Fruit fly (Drosophila melanogaster) whole organism, embryonic: ENCODE measurements around the gene Glyat.
A peak's percentile ranks its signal among the peaks of the same experiment; 100 is the strongest.

Experiments used
- Aef1 ChIP-seq: fragments of 200-800 bp; sonication (Bioruptor generic); IDR thresholded peaks from 3 replicates; pipeline ENCODE4 v1.3.6; 2022; ENCODE audit warnings: missing biosample characterization, missing genetic modification characterization
- CG10147 ChIP-seq: fragments of 200-800 bp; sonication (Bioruptor generic); optimal IDR thresholded peaks from 2 replicates; lab custom pipeline; 2019; ENCODE audit warnings: missing biosample characterization, mild to moderate bottlenecking, missing genetic modification characterization, moderate library complexity
- CG1024 ChIP-seq: fragments of 200-800 bp; sonication (Bioruptor generic); IDR thresholded peaks from 2 replicates; pipeline ENCODE4 v1.3.6; 2022; ENCODE audit warnings: missing biosample characterization, missing genetic modification characterization
- CG10565 ChIP-seq: fragments of 200-800 bp; sonication (Bioruptor generic); optimal IDR thresholded peaks from 3 replicates; lab custom pipeline; 2016; ENCODE audit warnings: missing biosample characterization, mild to moderate bottlenecking, missing genetic modification characterization
- CG12659 ChIP-seq: fragments of 200-800 bp; sonication (Bioruptor generic); optimal IDR thresholded peaks from 3 replicates; lab custom pipeline; 2017; ENCODE audit warnings: mild to moderate bottlenecking, missing biosample characterization, missing genetic modification reagents, missing genetic modification characterization
- CG13296 ChIP-seq: fragments of 200-800 bp; sonication (Bioruptor generic); optimal IDR thresholded peaks from 3 replicates; lab custom pipeline; 2018; ENCODE audit warnings: missing biosample characterization, mild to moderate bottlenecking, missing genetic modification characterization
- CG13775 ChIP-seq: fragments of 200-800 bp; sonication (Bioruptor generic); optimal IDR thresholded peaks from 3 replicates; lab custom pipeline; 2017; ENCODE audit warnings: missing biosample characterization, mild to moderate bottlenecking, missing genetic modification characterization
- CG14710 ChIP-seq: fragments of 200-800 bp; sonication (Bioruptor generic); optimal IDR thresholded peaks from 3 replicates; lab custom pipeline; 2019; ENCODE audit warnings: missing biosample characterization, mild to moderate bottlenecking, missing genetic modification characterization, moderate library complexity
- CG15269 ChIP-seq: fragments of 200-800 bp; sonication (Bioruptor generic); optimal IDR thresholded peaks from 2 replicates; lab custom pipeline; 2018; ENCODE audit warnings: missing biosample characterization, mild to moderate bottlenecking, missing genetic modification characterization, moderate library complexity
- CG1602 ChIP-seq: fragments of 200-800 bp; sonication (Bioruptor generic); optimal IDR thresholded peaks from 3 replicates; lab custom pipeline; 2016; ENCODE audit warnings: missing biosample characterization, missing genetic modification characterization
- CG17328 ChIP-seq: fragments of 200-800 bp; sonication (Bioruptor generic); IDR thresholded peaks from 2 replicates; pipeline ENCODE4 v1.3.6; 2022; ENCODE audit warnings: missing biosample characterization, missing genetic modification characterization
- CG1792 ChIP-seq: fragments of 200-800 bp; sonication (Bioruptor generic); optimal IDR thresholded peaks from 2 replicates; lab custom pipeline; 2016; ENCODE audit warnings: missing biosample characterization, missing genetic modification characterization
- CG2120 ChIP-seq: fragments of 200-800 bp; sonication (Bioruptor generic); optimal IDR thresholded peaks from 3 replicates; lab custom pipeline; 2016; ENCODE audit warnings: missing biosample characterization, missing genetic modification characterization
- CG32772 ChIP-seq: fragments of 200-800 bp; sonication (Bioruptor generic); IDR thresholded peaks from 2 replicates; pipeline ENCODE4 v1.3.6; 2022; ENCODE audit warnings: missing biosample characterization, missing genetic modification characterization
- CG3726 ChIP-seq: fragments of 200-800 bp; sonication (Bioruptor generic); IDR thresholded peaks from 3 replicates; pipeline ENCODE4, ENCODE4 v1.3.6; 2022; ENCODE audit warnings: missing biosample characterization, missing genetic modification characterization
- CG4360 ChIP-seq: fragments of 200-800 bp; sonication (Bioruptor generic); IDR thresholded peaks from 2 replicates; pipeline ENCODE4 v1.3.6; 2022; ENCODE audit warnings: missing biosample characterization, missing genetic modification characterization
- CG4854 ChIP-seq: fragments of 200-800 bp; sonication (Bioruptor generic); optimal IDR thresholded peaks from 2 replicates; lab custom pipeline; 2016; ENCODE audit warnings: missing biosample characterization, missing genetic modification characterization, inconsistent platforms
- CG6654 ChIP-seq: fragments of 200-800 bp; sonication (Bioruptor generic); optimal IDR thresholded peaks from 2 replicates; lab custom pipeline; 2017; ENCODE audit warnings: missing biosample characterization, mild to moderate bottlenecking, missing genetic modification characterization
- CG7745 ChIP-seq: fragments of 200-800 bp; sonication (Bioruptor generic); optimal IDR thresholded peaks from 2 replicates; lab custom pipeline; 2018; ENCODE audit warnings: missing biosample characterization, mild to moderate bottlenecking, missing genetic modification characterization, moderate library complexity
- CG7786 ChIP-seq: fragments of 200-800 bp; sonication (Bioruptor generic); optimal IDR thresholded peaks from 2 replicates; lab custom pipeline; 2016; ENCODE audit warnings: missing biosample characterization, missing genetic modification characterization
- CG8089 ChIP-seq: fragments of 200-800 bp; sonication (Bioruptor generic); optimal IDR thresholded peaks from 3 replicates; lab custom pipeline; 2016; ENCODE audit warnings: missing biosample characterization, missing genetic modification characterization
- CG8290 ChIP-seq, 3 experiments: fragments of 200-800 bp; sonication (Bioruptor generic); optimal IDR thresholded peaks; 2 replicates each; lab custom pipeline; 2016 to 2019; ENCODE audit warnings: missing biosample characterization in 3 of 3, missing genetic modification characterization in 3 of 3, mild to moderate bottlenecking in 2 of 3, moderate library complexity in 1 of 3
- CG8924 ChIP-seq: fragments of 200-800 bp; optimal IDR thresholded peaks from 3 replicates; lab custom pipeline; 2019; ENCODE audit warnings: missing biosample characterization, mild to moderate bottlenecking, missing genetic modification characterization, moderate library complexity
- CG9215 ChIP-seq: fragments of 200-800 bp; sonication (Bioruptor generic); IDR thresholded peaks from 2 replicates; pipeline ENCODE4 v1.3.6; 2022; ENCODE audit warnings: missing biosample characterization, missing genetic modification characterization
- CoRest ChIP-seq: fragments of 200-800 bp; sonication (Bioruptor generic); optimal IDR thresholded peaks from 3 replicates; lab custom pipeline; 2018; ENCODE audit warnings: missing biosample characterization, mild to moderate bottlenecking, missing genetic modification characterization, moderate library complexity
- D19A ChIP-seq: fragments of 200-800 bp; optimal IDR thresholded peaks from 3 replicates; lab custom pipeline; 2019; ENCODE audit warnings: missing biosample characterization, mild to moderate bottlenecking, missing genetic modification characterization, moderate library complexity
- Gug ChIP-seq: fragments of 200-800 bp; sonication (Bioruptor generic); IDR thresholded peaks from 4 replicates; pipeline ENCODE4 v1.3.6; 2022; ENCODE audit warnings: missing biosample characterization, missing genetic modification characterization
- H2.0 ChIP-seq: fragments of 200-800 bp; sonication (Bioruptor generic); IDR thresholded peaks from 2 replicates; pipeline ENCODE4 v1.3.6; 2022; ENCODE audit warnings: missing biosample characterization, missing genetic modification characterization
- HLHmδ ChIP-seq: fragments of 200-800 bp; sonication (Bioruptor generic); optimal IDR thresholded peaks from 2 replicates; lab custom pipeline; 2018; ENCODE audit warnings: missing biosample characterization, mild to moderate bottlenecking, missing genetic modification characterization, moderate library complexity
- HmgD ChIP-seq: fragments of 200-800 bp; sonication (Bioruptor generic); optimal IDR thresholded peaks from 3 replicates; lab custom pipeline; 2016; ENCODE audit warnings: missing biosample characterization, missing genetic modification characterization
- Kr ChIP-seq: fragments of 200-800 bp; sonication (Bioruptor generic); optimal IDR thresholded peaks from 2 replicates; lab custom pipeline; 2017; ENCODE audit warnings: missing biosample characterization, mild to moderate bottlenecking, missing genetic modification characterization
- NC2α ChIP-seq: fragments of 200-800 bp; sonication (Bioruptor generic); optimal IDR thresholded peaks from 2 replicates; lab custom pipeline; 2016; ENCODE audit warnings: missing biosample characterization, missing genetic modification characterization
- Oli ChIP-seq: fragments of 200-800 bp; sonication (Bioruptor generic); optimal IDR thresholded peaks from 2 replicates; lab custom pipeline; 2018; ENCODE audit warnings: missing biosample characterization, mild to moderate bottlenecking, missing genetic modification characterization, moderate library complexity
- Side ChIP-seq: fragments of 200-800 bp; sonication (Bioruptor generic); optimal IDR thresholded peaks from 2 replicates; lab custom pipeline; 2016; ENCODE audit warnings: missing biosample characterization, missing genetic modification characterization
- Ssrp ChIP-seq: fragments of 200-800 bp; sonication (Bioruptor generic); optimal IDR thresholded peaks from 2 replicates; lab custom pipeline; 2018; ENCODE audit warnings: missing biosample characterization, mild to moderate bottlenecking, missing genetic modification characterization, moderate library complexity
- Xrp1 ChIP-seq: fragments of 200-800 bp; sonication (Bioruptor generic); IDR thresholded peaks from 2 replicates; pipeline ENCODE4 v1.3.6; 2022; ENCODE audit warnings: missing biosample characterization, missing genetic modification characterization
- YL-1 ChIP-seq: fragments of 200-800 bp; sonication (Bioruptor generic); optimal IDR thresholded peaks from 3 replicates; lab custom pipeline; 2017; ENCODE audit warnings: missing biosample characterization, mild to moderate bottlenecking, missing genetic modification characterization
- ara ChIP-seq: fragments of 200-800 bp; sonication (Bioruptor generic); IDR thresholded peaks from 2 replicates; pipeline ENCODE4 v1.3.6; 2022; ENCODE audit warnings: missing biosample characterization, missing genetic modification characterization
- cg ChIP-seq: fragments of 200-800 bp; sonication (Bioruptor generic); optimal IDR thresholded peaks from 3 replicates; lab custom pipeline; 2019; ENCODE audit warnings: missing biosample characterization, mild to moderate bottlenecking, missing genetic modification characterization, moderate library complexity
- chif ChIP-seq, 2 experiments: fragments of 200-800 bp; sonication (Bioruptor generic); optimal IDR thresholded peaks; 3 replicates each; lab custom pipeline; 2016; ENCODE audit warnings: missing biosample characterization in 2 of 2, missing genetic modification characterization in 2 of 2
- crc ChIP-seq: fragments of 200-800 bp; sonication (Bioruptor generic); optimal IDR thresholded peaks from 2 replicates; lab custom pipeline; 2016; ENCODE audit warnings: missing biosample characterization, missing genetic modification characterization
- emc ChIP-seq: fragments of 200-800 bp; sonication (Bioruptor generic); optimal IDR thresholded peaks from 2 replicates; lab custom pipeline; 2016; ENCODE audit warnings: missing biosample characterization, missing genetic modification characterization
- fd102C ChIP-seq: fragments of 200-800 bp; sonication (Bioruptor generic); optimal IDR thresholded peaks from 2 replicates; lab custom pipeline; 2018; ENCODE audit warnings: missing biosample characterization, mild to moderate bottlenecking, missing genetic modification characterization, moderate library complexity
- fd64A ChIP-seq: fragments of 200-800 bp; sonication (Bioruptor generic); optimal IDR thresholded peaks from 3 replicates; lab custom pipeline; 2018; ENCODE audit warnings: missing biosample characterization, mild to moderate bottlenecking, missing genetic modification characterization
- hb ChIP-seq: fragments of 200-800 bp; sonication (Bioruptor generic); IDR thresholded peaks from 3 replicates; pipeline ENCODE4 v1.3.6; 2022; ENCODE audit warnings: missing biosample characterization, missing genetic modification characterization; ENCODE audit not compliant: partially characterized antibody
- ind ChIP-seq: fragments of 200-800 bp; sonication (Bioruptor generic); optimal IDR thresholded peaks from 3 replicates; lab custom pipeline; 2016; ENCODE audit warnings: missing biosample characterization, missing genetic modification characterization
- p53 ChIP-seq: fragments of 200-800 bp; sonication (Bioruptor generic); optimal IDR thresholded peaks from 2 replicates; lab custom pipeline; 2016; ENCODE audit warnings: missing biosample characterization, missing genetic modification characterization
- peb ChIP-seq: fragments of 200-800 bp; sonication (Bioruptor generic); IDR thresholded peaks from 2 replicates; pipeline ENCODE4 v1.3.6; 2022; ENCODE audit warnings: missing biosample characterization, missing genetic modification characterization
- sima ChIP-seq: fragments of 200-800 bp; sonication (Bioruptor generic); optimal IDR thresholded peaks from 2 replicates; lab custom pipeline; 2016; ENCODE audit warnings: missing biosample characterization, missing genetic modification characterization
- sna ChIP-seq: fragments of 200-800 bp; sonication (Bioruptor generic); IDR thresholded peaks from 2 replicates; pipeline ENCODE4 v1.3.6; 2022; ENCODE audit warnings: missing biosample characterization, missing genetic modification characterization; ENCODE audit not compliant: partially characterized antibody
- vnd ChIP-seq: fragments of 200-800 bp; sonication (Bioruptor generic); IDR thresholded peaks from 3 replicates; pipeline ENCODE4 v1.3.6; 2022; ENCODE audit warnings: missing biosample characterization, missing genetic modification characterization; ENCODE audit not compliant: partially characterized antibody

Glyat gene

DNA sequence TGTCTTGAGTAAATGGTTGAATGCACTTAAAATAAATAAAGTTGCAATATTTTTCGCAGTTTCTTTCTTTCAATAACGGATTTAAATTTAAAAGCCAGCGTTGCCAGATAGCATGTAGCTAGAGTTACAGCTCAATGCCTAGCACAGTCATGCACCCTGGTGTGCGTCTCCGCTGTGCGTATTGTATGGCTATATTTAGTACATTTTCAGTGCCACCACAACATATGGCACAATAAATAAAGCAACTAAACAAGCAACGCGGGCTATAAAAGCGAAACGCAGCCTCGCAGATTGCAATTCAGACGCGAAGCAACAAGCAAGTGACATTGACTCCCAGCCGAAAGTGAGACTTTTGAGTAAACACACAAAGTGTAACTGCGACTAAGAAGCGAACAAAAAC is 11.8 kb downstream of the Glyat start, which contains the start of gene Sirup (continued):
- TF ChIP-seq CG1602 (GFP tag; lab: Kevin White, UChicago) = no peak
- no peak for TF ChIP-seq D19A (tag; lab: Kevin White, UChicago)
- TF ChIP-seq H2.0 (GFP tag; lab: Robert Waterston, UW) = no peak
- TF ChIP-seq CG4854 = no peak
- TF ChIP-seq CG10565 (GFP tag; lab: Kevin White, UChicago) = no peak
- TF ChIP-seq cg (GFP tag; lab: Kevin White, UChicago) = no peak
- TF ChIP-seq CG13296 = no peak
- no peak for TF ChIP-seq p53 (GFP tag; lab: Kevin White, UChicago)
- no peak for TF ChIP-seq CG8089 (GFP tag; lab: Kevin White, UChicago)
- peak; percentile 32 for TF ChIP-seq CoRest (tag; lab: Kevin White, UChicago)
- peak; percentile 35; the same call in 1 of the 2 replicates for TF ChIP-seq CG17328 (GFP tag; lab: Robert Waterston, UW)
- peak; percentile 89 for TF ChIP-seq CG14710 (tag; lab: Kevin White, UChicago)
- TF ChIP-seq YL-1 (GFP tag; lab: Kevin White, UChicago) = peak; percentile 9
- no peak for TF ChIP-seq sima (GFP tag; lab: Kevin White, UChicago)
- TF ChIP-seq hb (GFP tag; lab: Robert Waterston, UW) = no peak
- no peak for TF ChIP-seq vnd (GFP tag; lab: Robert Waterston, UW)
- no peak for TF ChIP-seq CG7745
- TF ChIP-seq CG8290 (GFP tag; optimal IDR thresholded peaks at IDR 0.05; lab: Kevin White, UChicago) = no peak
- peak in 1 of 2 experiments; percentile 28 for TF ChIP-seq CG8290 (tag; optimal IDR thresholded peaks at IDR 0.05; lab: Kevin White, UChicago)
- TF ChIP-seq Side (GFP tag; lab: Kevin White, UChicago) = no peak
- TF ChIP-seq CG8924 = no peak
- TF ChIP-seq HmgD = no peak
- no peak for TF ChIP-seq CG1792 (GFP tag; lab: Kevin White, UChicago)
- TF ChIP-seq fd64A (GFP tag; lab: Kevin White, UChicago) = no peak
- TF ChIP-seq NC2α = peak; percentile 15
- TF ChIP-seq CG13775 (GFP tag; lab: Kevin White, UChicago) = no peak
- TF ChIP-seq CG3726 (GFP tag; lab: Robert Waterston, UW) = no peak
- TF ChIP-seq CG9215 (GFP tag; lab: Robert Waterston, UW) = no peak
- TF ChIP-seq ind = no peak
- no peak for TF ChIP-seq HLHmδ (GFP tag; lab: Kevin White, UChicago)
- TF ChIP-seq CG6654 = no peak
- TF ChIP-seq ara (GFP tag; lab: Robert Waterston, UW) = no peak
- TF ChIP-seq emc (GFP tag; lab: Kevin White, UChicago) = no peak
- no peak for TF ChIP-seq Oli
- no peak for TF ChIP-seq crc (GFP tag; lab: Kevin White, UChicago)
- TF ChIP-seq CG12659 = peak; percentile 32
- 0 out of 2 replicates have a peak, but pooled peaks have one; percentile 9 for TF ChIP-seq CG1024 (GFP tag; lab: Robert Waterston, UW)
- no peak for TF ChIP-seq CG15269 (tag; lab: Kevin White, UChicago)
- no peak for TF ChIP-seq sna (GFP tag; lab: Robert Waterston, UW)
- TF ChIP-seq CG10147 (GFP tag; lab: Kevin White, UChicago) = no peak
- TF ChIP-seq Gug (GFP tag; lab: Robert Waterston, UW) = no peak
- TF ChIP-seq Kr (GFP tag; lab: Kevin White, UChicago) = no peak
- TF ChIP-seq CG2120 = no peak
- TF ChIP-seq fd102C = no peak
- TF ChIP-seq Xrp1 (GFP tag; lab: Robert Waterston, UW) = no peak
- no peak for TF ChIP-seq CG32772 (GFP tag; lab: Robert Waterston, UW)
- no peak for TF ChIP-seq Aef1 (GFP tag; lab: Robert Waterston, UW)
- no peak for TF ChIP-seq chif (GFP tag; optimal IDR thresholded peaks at IDR 0.05; lab: Kevin White, UChicago)
- no peak for TF ChIP-seq CG7786 (GFP tag; lab: Kevin White, UChicago)
- TF ChIP-seq CG4360 (GFP tag; lab: Robert Waterston, UW) = no peak
- TF ChIP-seq Ssrp = no peak
- TF ChIP-seq peb = no peak
